Fruit fly (Drosophila melanogaster) whole organism, embryonic: Measurements from ENCODE around the gene CG10208.

Experiments
- ATbp ChIP-seq: fragments of 200-800 bp; sonication (Bioruptor generic); optimal IDR thresholded peaks from 2 replicates; lab custom pipeline; 2017; ENCODE audit warnings: missing biosample characterization, mild to moderate bottlenecking, missing genetic modification characterization, missing genetic modification reagents
- Awh ChIP-seq: fragments of 200-800 bp; sonication (Bioruptor generic); IDR thresholded peaks from 2 replicates; pipeline ENCODE4, ENCODE4 v1.3.6; 2022; ENCODE audit warnings: missing biosample characterization, missing genetic modification characterization
- BtbVII ChIP-seq: fragments of 200-800 bp; sonication (Bioruptor generic); optimal IDR thresholded peaks from 3 replicates; lab custom pipeline; 2017; ENCODE audit warnings: missing biosample characterization, mild to moderate bottlenecking, missing genetic modification characterization
- CG12071 ChIP-seq: fragments of 200-800 bp; sonication (Bioruptor generic); optimal IDR thresholded peaks from 3 replicates; lab custom pipeline; 2018; ENCODE audit warnings: missing biosample characterization, mild to moderate bottlenecking, missing genetic modification characterization
- CG12769 ChIP-seq: fragments of 200-800 bp; sonication (Bioruptor generic); optimal IDR thresholded peaks from 2 replicates; lab custom pipeline; 2019; ENCODE audit warnings: missing biosample characterization, mild to moderate bottlenecking, missing genetic modification characterization, moderate library complexity
- CG15479 ChIP-seq: fragments of 200-800 bp; sonication (Bioruptor generic); optimal IDR thresholded peaks from 3 replicates; lab custom pipeline; 2019; ENCODE audit warnings: missing biosample characterization, mild to moderate bottlenecking, missing genetic modification characterization, moderate library complexity
- CG15696 ChIP-seq: fragments of 200-800 bp; sonication (Bioruptor generic); optimal IDR thresholded peaks from 2 replicates; lab custom pipeline; 2019; ENCODE audit warnings: missing biosample characterization, mild to moderate bottlenecking, missing genetic modification characterization, moderate library complexity
- CG34422 ChIP-seq: fragments of 200-800 bp; sonication (Bioruptor generic); IDR thresholded peaks from 3 replicates; pipeline ENCODE4 v1.3.6; 2022; ENCODE audit warnings: missing biosample characterization, missing genetic modification characterization
- CG42726 ChIP-seq: fragments of 200-800 bp; sonication (Bioruptor generic); IDR thresholded peaks from 2 replicates; pipeline ENCODE4 v1.3.6; 2022; ENCODE audit warnings: missing biosample characterization, missing genetic modification characterization; ENCODE audit not compliant: partially characterized antibody
- CG6175 ChIP-seq: fragments of 200-800 bp; sonication (Bioruptor generic); IDR thresholded peaks from 3 replicates; pipeline ENCODE4 v1.3.6; 2022; ENCODE audit warnings: missing biosample characterization, missing genetic modification characterization
- CG6791 ChIP-seq: fragments of 200-800 bp; sonication (Bioruptor generic); IDR thresholded peaks from 3 replicates; pipeline ENCODE4 v1.3.6; 2022; ENCODE audit warnings: missing biosample characterization, missing genetic modification characterization; ENCODE audit not compliant: partially characterized antibody
- CG8359 ChIP-seq: fragments of 200-800 bp; sonication (Bioruptor generic); optimal IDR thresholded peaks from 2 replicates; lab custom pipeline; 2017; ENCODE audit warnings: missing biosample characterization, mild to moderate bottlenecking, missing genetic modification characterization, borderline replicate concordance
- CG9727 ChIP-seq: fragments of 200-800 bp; sonication (Bioruptor generic); optimal IDR thresholded peaks from 3 replicates; lab custom pipeline; 2017; ENCODE audit warnings: missing biosample characterization, mild to moderate bottlenecking, missing genetic modification characterization
- CG9932 ChIP-seq: fragments of 200-800 bp; sonication (Bioruptor generic); IDR thresholded peaks from 2 replicates; pipeline ENCODE4 v1.3.6; 2022; ENCODE audit warnings: missing biosample characterization, missing genetic modification characterization
- Doc3 ChIP-seq: fragments of 200-800 bp; sonication (Bioruptor generic); IDR thresholded peaks from 3 replicates; pipeline ENCODE4 v1.3.6; 2022; ENCODE audit warnings: missing biosample characterization, missing genetic modification characterization; ENCODE audit not compliant: partially characterized antibody
- Eip74EF ChIP-seq, 2 experiments: fragments of 200-800 bp in 1 of 2; fragments of >200 bp in 1 of 2; sonication (Bioruptor generic) in 1 of 2; optimal IDR thresholded peaks; 2 replicates each; lab custom pipeline; 2017 to 2019; ENCODE audit warnings: missing biosample characterization in 2 of 2, missing genetic modification characterization in 2 of 2, mild to moderate bottlenecking in 1 of 2, moderate library complexity in 1 of 2
- H15 ChIP-seq: fragments of 200-800 bp; sonication (Bioruptor generic); IDR thresholded peaks from 3 replicates; pipeline ENCODE4 v1.3.6; 2022; ENCODE audit warnings: missing biosample characterization, missing genetic modification characterization
- HLH4C ChIP-seq: fragments of 200-800 bp; sonication (Bioruptor generic); IDR thresholded peaks from 3 replicates; pipeline ENCODE4 v1.3.6; 2022; ENCODE audit warnings: missing biosample characterization, missing genetic modification characterization; ENCODE audit not compliant: partially characterized antibody
- Mad ChIP-seq: fragments of 200-800 bp; sonication (Bioruptor generic); optimal IDR thresholded peaks from 2 replicates; lab custom pipeline; 2016; ENCODE audit warnings: missing biosample characterization, missing genetic modification characterization
- Med ChIP-seq: fragments of 200-800 bp; sonication (Bioruptor generic); peaks from one replicate; lab custom pipeline; 2016; ENCODE audit warnings: missing biosample characterization, missing genetic modification characterization, mild to moderate bottlenecking, inconsistent platforms, moderate library complexity
- Nf-YC ChIP-seq: fragments of 200-800 bp; optimal IDR thresholded peaks from 3 replicates; lab custom pipeline; 2019; ENCODE audit warnings: missing biosample characterization, mild to moderate bottlenecking, missing genetic modification characterization, moderate library complexity
- Opbp ChIP-seq: fragments of 200-800 bp; sonication (Bioruptor generic); IDR thresholded peaks from 3 replicates; pipeline ENCODE4 v1.3.6; 2022; ENCODE audit warnings: missing biosample characterization, missing genetic modification characterization; ENCODE audit not compliant: partially characterized antibody
- Tbp ChIP-seq: fragments of >200 bp; optimal IDR thresholded peaks from 2 replicates; lab custom pipeline; 2018; ENCODE audit warnings: missing biosample characterization, missing genetic modification characterization
- Xrp1 ChIP-seq: fragments of 200-800 bp; sonication (Bioruptor generic); IDR thresholded peaks from 2 replicates; pipeline ENCODE4 v1.3.6; 2022; ENCODE audit warnings: missing biosample characterization, missing genetic modification characterization
- abd-A ChIP-seq: fragments of 200-800 bp; sonication (Bioruptor generic); optimal IDR thresholded peaks from 3 replicates; lab custom pipeline; 2019; ENCODE audit warnings: missing biosample characterization, mild to moderate bottlenecking, missing genetic modification characterization, moderate library complexity
- ap ChIP-seq: fragments of 200-800 bp; sonication (Bioruptor generic); IDR thresholded peaks from 2 replicates; pipeline ENCODE4 v1.3.6; 2022; ENCODE audit warnings: missing biosample characterization, missing genetic modification characterization
- bbx ChIP-seq: fragments of 200-800 bp; sonication (Bioruptor generic); IDR thresholded peaks from 2 replicates; pipeline ENCODE4 v1.3.6; 2022; ENCODE audit warnings: missing biosample characterization, missing genetic modification characterization; ENCODE audit not compliant: partially characterized antibody
- ci ChIP-seq: fragments of 200-800 bp; sonication (Bioruptor generic); IDR thresholded peaks from 3 replicates; pipeline ENCODE4 v1.3.6; 2022; ENCODE audit warnings: missing biosample characterization, missing genetic modification characterization
- cwo ChIP-seq: fragments of 200-800 bp; sonication (Bioruptor generic); optimal IDR thresholded peaks from 3 replicates; lab custom pipeline; 2017; ENCODE audit warnings: missing biosample characterization, missing genetic modification characterization, mild to moderate bottlenecking, moderate library complexity, missing genetic modification reagents
- ems ChIP-seq: fragments of 200-800 bp; sonication (Bioruptor generic); optimal IDR thresholded peaks from 3 replicates; lab custom pipeline; 2016; ENCODE audit warnings: missing biosample characterization, missing genetic modification characterization
- ewg ChIP-seq: fragments of 200-800 bp; sonication (Bioruptor generic); optimal IDR thresholded peaks from 3 replicates; lab custom pipeline; 2017; ENCODE audit warnings: mild to moderate bottlenecking, missing biosample characterization, missing genetic modification reagents, missing genetic modification characterization
- oc ChIP-seq: fragments of 200-800 bp; sonication (Bioruptor generic); optimal IDR thresholded peaks from 2 replicates; lab custom pipeline; 2018; ENCODE audit warnings: missing biosample characterization, mild to moderate bottlenecking, missing genetic modification characterization, moderate library complexity
- pb ChIP-seq: fragments of 200-800 bp; sonication (Bioruptor generic); optimal IDR thresholded peaks from 3 replicates; lab custom pipeline; 2016; ENCODE audit warnings: missing biosample characterization, missing genetic modification characterization
- slp2 ChIP-seq: fragments of 200-800 bp; sonication (Bioruptor generic); optimal IDR thresholded peaks from 2 replicates; lab custom pipeline; 2016; ENCODE audit warnings: missing biosample characterization, missing genetic modification characterization
- so ChIP-seq: fragments of 200-800 bp; sonication (Bioruptor generic); IDR thresholded peaks from 3 replicates; pipeline ENCODE4 v1.3.6; 2022; ENCODE audit warnings: missing biosample characterization, missing genetic modification characterization
- tin ChIP-seq: fragments of 200-800 bp; sonication (Bioruptor generic); optimal IDR thresholded peaks from 3 replicates; lab custom pipeline; 2016; ENCODE audit warnings: missing biosample characterization, missing genetic modification characterization
- vvl ChIP-seq: fragments of 200-800 bp; sonication (Bioruptor generic); IDR thresholded peaks from 2 replicates; pipeline ENCODE4 v1.3.6; 2022; ENCODE audit warnings: missing biosample characterization, missing genetic modification characterization

CG10208 gene

DNA sequence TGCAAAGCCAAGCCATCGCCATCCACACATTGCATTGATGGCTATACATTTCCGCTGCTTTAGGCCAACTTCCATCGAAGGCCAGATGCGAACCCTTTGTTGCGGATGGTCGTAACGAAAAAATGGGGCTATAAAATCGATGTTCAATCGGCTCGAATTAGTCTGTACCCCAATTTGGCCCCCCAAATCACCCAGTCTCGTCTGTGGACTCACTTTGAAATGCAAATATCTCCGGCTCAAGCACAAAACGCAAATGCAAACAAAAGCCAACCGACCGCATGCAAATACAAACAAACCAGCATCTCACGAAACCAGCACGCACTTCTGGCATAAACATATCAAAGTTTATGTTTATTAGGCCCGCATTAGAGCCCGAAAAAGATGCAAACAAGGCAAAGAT, 37.6 kb downstream of the CG10208 start:
- TF ChIP-seq ATbp (GFP tag; lab: Kevin White, UChicago) (peak; percentile 42), Eip74EF (GFP tag; optimal IDR thresholded peaks at IDR 0.05; lab: Kevin White, UChicago) (peak in 1 of 2 experiments; percentile 16), H15 (GFP tag; lab: Robert Waterston, UW) (peak; percentile 42; the same call in 1 of the 3 replicates), Doc3 (GFP tag; lab: Robert Waterston, UW) (no peak), abd-A (tag; lab: Kevin White, UChicago) (peak; percentile 62), Med (GFP tag; lab: Kevin White, UChicago) (peak; percentile 65), CG15696 (no peak), CG12769 (tag; lab: Kevin White, UChicago) (peak; percentile 59), pb (GFP tag; lab: Kevin White, UChicago) (peak; percentile 7), so (0 out of 3 replicates have a peak, but pooled peaks have one; percentile 21), CG9932 (no peak), oc (tag; lab: Kevin White, UChicago) (peak; percentile 17), tin (GFP tag; lab: Kevin White, UChicago) (no peak), ems (no peak), bbx (GFP tag; lab: Robert Waterston, UW) (no peak), CG34422 (GFP tag; lab: Robert Waterston, UW) (no peak), Xrp1 (GFP tag; lab: Robert Waterston, UW) (0 out of 2 replicates have a peak, but pooled peaks have one; percentile 16), CG12071 (GFP tag; lab: Kevin White, UChicago) (peak; percentile 14), Awh (GFP tag; lab: Robert Waterston, UW) (peak; percentile 58; the same call in 1 of the 2 replicates), ci (GFP tag; lab: Robert Waterston, UW) (peak; percentile 54; the same call in 1 of the 3 replicates), vvl (peak; percentile 62; the same call in 1 of the 2 replicates)

DNA sequence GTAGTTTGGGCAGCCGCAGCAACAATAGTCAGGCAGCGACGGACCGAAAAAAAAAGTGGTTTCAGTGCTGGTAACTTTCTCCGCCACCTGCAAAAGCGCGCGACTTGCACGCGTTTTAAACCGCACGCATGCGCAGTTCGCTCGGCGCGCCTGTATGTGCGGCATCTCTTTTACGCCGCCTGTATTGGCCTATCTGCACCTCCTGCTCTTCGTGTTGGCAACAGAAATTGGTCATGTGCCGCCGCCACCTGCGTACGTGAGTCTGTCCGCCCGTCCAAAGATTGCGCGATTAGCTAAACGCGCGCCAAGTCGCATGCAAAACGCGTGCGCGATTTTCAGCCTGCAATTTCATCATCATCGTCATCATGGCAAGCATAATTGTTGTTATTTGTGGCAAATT, 38.3 kb downstream of the CG10208 start:
- TF ChIP-seq Med (GFP tag; lab: Kevin White, UChicago) (peak; percentile 46), ewg (peak; percentile 18), Opbp (GFP tag; lab: Robert Waterston, UW) (peak; percentile 36; the same call in 1 of the 3 replicates), CG8359 (GFP tag; lab: Kevin White, UChicago) (peak; percentile 100), HLH4C (GFP tag; lab: Robert Waterston, UW) (0 out of 3 replicates have a peak, but pooled peaks have one; percentile 20), ci (GFP tag; lab: Robert Waterston, UW) (0 out of 3 replicates have a peak, but pooled peaks have one; percentile 10), CG9727 (no peak), cwo (GFP tag; lab: Kevin White, UChicago) (peak; percentile 4), Tbp (peak; percentile 21), BtbVII (GFP tag; lab: Kevin White, UChicago) (no peak), ap (GFP tag; lab: Robert Waterston, UW) (no peak), Mad (no peak), CG6175 (0 out of 3 replicates have a peak, but pooled peaks have one; percentile 27), CG15479 (peak; percentile 46), Nf-YC (no peak), CG6791 (0 out of 3 replicates have a peak, but pooled peaks have one; percentile 21), slp2 (no peak), CG42726 (GFP tag; lab: Robert Waterston, UW) (peak; percentile 33; the same call in 1 of the 2 replicates)
